Worm (Caenorhabditis elegans): Measurements from ENCODE around the gene sym-4.

sym-4 gene

ce11 chrX:14134883-14135282 lies 34.5 kb downstream of the sym-4 start (continued):
- TF ChIP-seq dmd-6 (GFP tag; IDR thresholded peaks at IDR 0.05) (peak; percentile 39), arid-1 (GFP tag; conservative IDR thresholded peaks at IDR 0.05) (0 out of 2 replicates have a peak, but pooled peaks have one; percentile 31), lin-38 (GFP tag; IDR thresholded peaks at IDR 0.05) (peak; percentile 60), ceh-32 (tag; optimal IDR thresholded peaks at IDR 0.05; ENCODE audit: poor library complexity) (no peak), daf-8 (GFP tag; IDR thresholded peaks at IDR 0.05) (no peak), Y48G9A.11 (GFP tag; IDR thresholded peaks at IDR 0.05) (peak; percentile 56; the same call in 1 of the 2 replicates), spr-3 (GFP tag; optimal IDR thresholded peaks at IDR 0.05) (no peak), daf-19 (GFP tag; conservative IDR thresholded peaks at IDR 0.05) (peak; percentile 74), jun-1 (tag; optimal IDR thresholded peaks at IDR 0.05) (no peak), ceh-20 (GFP tag; IDR thresholded peaks at IDR 0.05) (0 out of 2 replicates have a peak, but pooled peaks have one; percentile 27), lir-3 (tag; optimal IDR thresholded peaks at IDR 0.05) (no peak), mdt-29 (GFP tag; IDR thresholded peaks at IDR 0.05) (0 out of 2 replicates have a peak, but pooled peaks have one; percentile 46), mes-2 (tag; optimal IDR thresholded peaks at IDR 0.05; ENCODE audit: poor library complexity, severe bottlenecking) (peak; percentile 54), T26A8.4 (GFP tag; IDR thresholded peaks at IDR 0.05) (peak; percentile 47; the same call in 1 of the 2 replicates), madf-5 (GFP tag; IDR thresholded peaks at IDR 0.05) (no peak)

- TF ChIP-seq T26A8.4 (GFP tag; IDR thresholded peaks at IDR 0.05) (no peak), unc-62 (GFP tag; optimal IDR thresholded peaks at IDR 0.05 in 1 of 2) (peak in 1 of 2 experiments; percentile 71), unc-62 (tag; optimal IDR thresholded peaks at IDR 0.05) (no peak)
Measured at ce11 chrX:14134244-14134643, 35.2 kb downstream of the sym-4 start, which contains the start of gene F28H6.8. Gene F28H6.8, minus strand, starts transcription at chrX:14134344.

ce11 chrX:14132677-14133076 lies 36.7 kb downstream of the sym-4 start:
- TF ChIP-seq unc-62 (GFP tag; optimal IDR thresholded peaks at IDR 0.05 in 1 of 2) = peak in 1 of 2 experiments; percentile 62
- no peak for TF ChIP-seq unc-62 (tag; optimal IDR thresholded peaks at IDR 0.05)
- TF ChIP-seq lsy-2 (tag; optimal IDR thresholded peaks at IDR 0.05) = no peak

- TF ChIP-seq gei-8 (GFP tag; optimal IDR thresholded peaks at IDR 0.05) (no peak), dpl-1 (GFP tag; optimal IDR thresholded peaks at IDR 0.05) (no peak), aha-1 (tag) (peak; percentile 90)
Measured at ce11 chrX:14131476-14131875, 37.9 kb downstream of the sym-4 start.

ce11 chrX:14127291-14127922 lies 42.0 kb downstream of the sym-4 start, which contains the start of gene F28H6.4:
Gene F28H6.4, plus strand, starts transcription at chrX:14127872.
- TF ChIP-seq set-16 (GFP tag; IDR thresholded peaks at IDR 0.05) = peak; percentile 46
- no peak for TF ChIP-seq nhr-102 (tag; optimal IDR thresholded peaks at IDR 0.05)
- TF ChIP-seq nhr-48 (tag; optimal IDR thresholded peaks at IDR 0.05) = no peak
- TF ChIP-seq mes-2 (tag; optimal IDR thresholded peaks at IDR 0.05; ENCODE audit: poor library complexity, severe bottlenecking) = peak; percentile 71
- peak; percentile 4 for TF ChIP-seq nhr-6 (tag; optimal IDR thresholded peaks at IDR 0.05)
- TF ChIP-seq ama-1 (optimal IDR thresholded peaks at IDR 0.05) = no peak
- TF ChIP-seq nhr-28 (tag; optimal IDR thresholded peaks at IDR 0.05) = no peak
- TF ChIP-seq mxl-3 (GFP tag; optimal IDR thresholded peaks at IDR 0.05) = peak; percentile 17
- TF ChIP-seq ztf-11 (tag; optimal IDR thresholded peaks at IDR 0.05) = no peak
- TF ChIP-seq pqm-1 (tag; optimal IDR thresholded peaks at IDR 0.05) = no peak
- TF ChIP-seq daf-16 (GFP tag; optimal IDR thresholded peaks at IDR 0.05) = no peak
- peak; percentile 16 for TF ChIP-seq daf-16 (tag; optimal IDR thresholded peaks at IDR 0.05)
- peak; percentile 4 for TF ChIP-seq rbr-2 (tag; optimal IDR thresholded peaks at IDR 0.05)
- TF ChIP-seq arid-1 (GFP tag; conservative IDR thresholded peaks at IDR 0.05) = no peak
- TF ChIP-seq hlh-30 (tag; optimal IDR thresholded peaks at IDR 0.05; ENCODE audit: insufficient read depth) = peak; percentile 29
- TF ChIP-seq egl-43 (GFP tag; IDR thresholded peaks at IDR 0.05) = no peak
- TF ChIP-seq hlh-11 (tag; optimal IDR thresholded peaks at IDR 0.05) = peak; percentile 51

All from whole organism, L4 larva.